Fruit fly (Drosophila melanogaster) whole organism, adult: ENCODE measurements around the gene CG13085.

Experiments
- CG14711 ChIP-seq: fragments of 200-800 bp; sonication (Bioruptor generic); optimal IDR thresholded peaks from 2 replicates; lab custom pipeline; 2018; ENCODE audit warnings: missing biosample characterization, mild to moderate bottlenecking, missing genetic modification characterization, moderate library complexity
- CG5204 ChIP-seq: fragments of 200-800 bp; sonication (Bioruptor generic); optimal IDR thresholded peaks from 2 replicates; lab custom pipeline; 2016; ENCODE audit warnings: missing biosample characterization, missing genetic modification characterization
- CG7101 ChIP-seq: fragments of 200-800 bp; sonication (Bioruptor generic); optimal IDR thresholded peaks from 2 replicates; lab custom pipeline; 2018; ENCODE audit warnings: missing biosample characterization, mild to moderate bottlenecking, missing genetic modification characterization, moderate library complexity
- Mnt ChIP-seq: fragments of 200-800 bp; sonication (Bioruptor generic); optimal IDR thresholded peaks from 2 replicates; lab custom pipeline; 2016; ENCODE audit warnings: missing biosample characterization, mild to moderate bottlenecking, missing genetic modification characterization
- bab1 ChIP-seq: fragments of 200-800 bp; sonication (Bioruptor generic); optimal IDR thresholded peaks from 3 replicates; lab custom pipeline; 2019; ENCODE audit warnings: missing biosample characterization, mild to moderate bottlenecking, missing genetic modification characterization, moderate library complexity
- cnc ChIP-seq, 2 experiments: fragments of >200 bp; optimal IDR thresholded peaks; 2 replicates each; lab custom pipeline; 2017
- kay ChIP-seq: fragments of 200-800 bp; sonication (Bioruptor generic); peaks from one replicate; lab custom pipeline; 2016; ENCODE audit warnings: missing biosample characterization, missing genetic modification characterization, borderline replicate concordance
- ovo ChIP-seq: fragments of 200-800 bp; sonication (Bioruptor generic); optimal IDR thresholded peaks from 2 replicates; lab custom pipeline; 2016; ENCODE audit warnings: missing biosample characterization, missing genetic modification characterization
- pad ChIP-seq: fragments of 200-800 bp; sonication (Bioruptor generic); optimal IDR thresholded peaks from 3 replicates; lab custom pipeline; 2017; ENCODE audit warnings: missing biosample characterization, missing genetic modification characterization, mild to moderate bottlenecking, moderate library complexity, missing genetic modification reagents
- toe ChIP-seq: fragments of 200-800 bp; sonication (Bioruptor generic); optimal IDR thresholded peaks from 2 replicates; lab custom pipeline; 2016; ENCODE audit warnings: missing biosample characterization, missing genetic modification characterization

DNA sequence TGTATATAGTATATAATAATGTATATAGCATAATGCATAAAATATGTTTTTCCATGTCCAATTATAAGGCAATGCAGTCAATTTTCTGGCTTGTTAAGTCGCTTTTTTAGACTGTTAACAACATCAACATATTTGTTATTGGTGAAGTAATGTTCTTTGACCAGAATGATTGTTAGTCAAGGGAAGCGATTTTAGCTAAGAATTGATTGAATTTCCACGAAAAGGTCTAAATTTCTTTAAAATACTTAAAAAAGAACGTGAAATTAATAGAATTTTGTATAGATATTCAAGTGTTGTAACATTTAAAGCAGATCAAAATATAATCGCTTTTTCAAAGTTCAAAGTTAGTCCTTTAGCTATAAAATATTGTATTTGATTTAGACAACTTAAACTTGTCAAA, 39.6 kb downstream of the CG13085 start:
- no peak for TF ChIP-seq cnc (optimal IDR thresholded peaks at IDR 0.05; lab: Kevin White, UChicago)
- no peak for TF ChIP-seq toe
- no peak for TF ChIP-seq bab1
- TF ChIP-seq CG5204 (GFP tag; lab: Kevin White, UChicago) = peak; percentile 25
- TF ChIP-seq CG7101 (tag; lab: Kevin White, UChicago) = no peak
- no peak for TF ChIP-seq pad (GFP tag; lab: Kevin White, UChicago)
- TF ChIP-seq ovo (GFP tag; lab: Kevin White, UChicago) = no peak
- no peak for TF ChIP-seq CG14711 (tag; lab: Kevin White, UChicago)
- no peak for TF ChIP-seq kay (GFP tag; lab: Kevin White, UChicago)
- TF ChIP-seq Mnt = no peak
